Worm (Caenorhabditis elegans): ENCODE results near the gene rpt-4.

The rpt-4 gene

DNA sequence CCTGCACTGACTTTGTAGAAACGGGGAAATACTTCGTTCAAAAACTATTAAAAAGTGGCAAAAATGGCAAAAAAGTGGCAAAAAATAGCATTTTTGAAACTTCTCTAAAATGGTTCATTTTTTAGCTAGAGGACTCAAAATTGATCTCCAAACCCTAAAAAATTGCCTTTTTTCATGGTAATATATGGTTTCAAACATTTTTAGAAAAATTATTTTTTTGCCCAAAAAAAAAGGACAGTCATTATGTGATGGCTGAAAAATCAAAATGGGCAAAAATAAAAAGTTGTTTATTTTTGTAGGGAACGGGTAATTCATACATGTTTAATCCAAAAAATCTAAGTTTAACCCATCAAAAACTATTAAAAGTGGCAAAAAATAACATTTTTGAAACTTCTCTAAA, 41.9 kb upstream of the rpt-4 start:
- TF ChIP-seq him-1 (tag; optimal IDR thresholded peaks at IDR 0.05), result peak; percentile 95
- TF ChIP-seq xnd-1 (tag; optimal IDR thresholded peaks at IDR 0.05), result no peak

DNA sequence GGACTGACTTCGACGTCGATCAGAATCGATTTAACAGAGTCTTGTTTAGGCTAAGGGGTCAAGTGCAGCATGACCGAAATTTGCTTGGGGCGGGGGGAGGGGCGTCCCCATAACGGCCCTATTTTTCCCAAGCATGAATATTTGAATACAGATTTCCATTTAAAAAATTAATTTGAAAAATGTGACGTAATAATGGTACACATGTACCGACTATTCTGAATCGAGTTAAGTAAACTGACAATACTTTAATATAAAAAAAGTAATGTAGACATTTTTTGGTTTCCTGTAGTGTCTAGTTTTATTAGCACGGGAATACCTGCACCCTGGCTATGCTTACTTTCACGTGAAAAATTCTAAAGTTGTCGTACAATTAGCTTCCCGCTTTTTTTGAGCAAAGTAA, 40.8 kb upstream of the rpt-4 start:
- no peak for TF ChIP-seq Y53F4B.3 (GFP tag; IDR thresholded peaks at IDR 0.05)
- no peak for TF ChIP-seq attf-5 (GFP tag; optimal IDR thresholded peaks at IDR 0.05)
- TF ChIP-seq xnd-1 (tag; optimal IDR thresholded peaks at IDR 0.05), result no peak
- TF ChIP-seq F37B4.10 (GFP tag; IDR thresholded peaks at IDR 0.05), result no peak
- TF ChIP-seq nfya-2 (GFP tag; IDR thresholded peaks at IDR 0.05), result no peak
- TF ChIP-seq mes-4 (tag; optimal IDR thresholded peaks at IDR 0.05), result no peak
- no peak for TF ChIP-seq nhr-90 (tag; optimal IDR thresholded peaks at IDR 0.05)
- no peak for TF ChIP-seq madf-3 (GFP tag; IDR thresholded peaks at IDR 0.05)
- TF ChIP-seq nhr-120 (GFP tag; IDR thresholded peaks at IDR 0.05), result no peak
- TF ChIP-seq Y95B8A.8 (GFP tag; IDR thresholded peaks at IDR 0.05), result no peak
- no peak for TF ChIP-seq D2030.7 (GFP tag; IDR thresholded peaks at IDR 0.05)
- no peak for TF ChIP-seq bed-1 (GFP tag; IDR thresholded peaks at IDR 0.05)
- no peak for TF ChIP-seq ztf-6 (GFP tag; IDR thresholded peaks at IDR 0.05)
- TF ChIP-seq Y79H2A.3 (GFP tag; conservative IDR thresholded peaks at IDR 0.05), result no peak
- no peak for TF ChIP-seq tbx-9 (tag; optimal IDR thresholded peaks at IDR 0.05; ENCODE audit: borderline replicate concordance)
- TF ChIP-seq lin-26 (GFP tag; IDR thresholded peaks at IDR 0.05), result no peak
- no peak for TF ChIP-seq K11D2.4 (GFP tag; IDR thresholded peaks at IDR 0.05)
- no peak for TF ChIP-seq lag-1 (GFP tag; IDR thresholded peaks at IDR 0.05)
- no peak for TF ChIP-seq attf-6 (GFP tag; IDR thresholded peaks at IDR 0.05)

DNA sequence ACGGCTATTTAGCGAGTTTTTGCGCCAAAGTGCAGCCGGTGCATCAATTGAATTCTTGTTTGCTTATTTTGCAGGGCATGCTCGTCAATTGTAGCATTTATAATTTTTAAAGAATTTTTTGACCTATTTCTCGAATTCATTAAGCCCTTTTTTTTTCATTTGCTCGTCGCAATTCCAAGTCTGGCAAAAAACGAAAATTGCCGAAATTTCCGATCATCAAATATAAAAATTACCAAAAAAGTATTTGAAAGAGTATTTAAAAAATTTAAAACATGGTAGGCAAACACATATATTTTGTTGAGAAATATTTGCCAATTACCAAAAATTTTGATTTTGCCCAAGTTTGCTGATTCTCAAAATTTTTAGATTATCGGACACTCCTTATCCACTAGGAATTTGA, 38.1 kb upstream of the rpt-4 start, which contains the start of gene C50D2.6:
Gene C50D2.6, plus strand, starts transcription at position 301 of the 400 bp plus-strand sequence.
- TF ChIP-seq madf-3 (GFP tag; IDR thresholded peaks at IDR 0.05), result no peak
- TF ChIP-seq mel-28 (tag; optimal IDR thresholded peaks at IDR 0.05; ENCODE audit: borderline replicate concordance), result no peak
- no peak for TF ChIP-seq T26A5.8 (tag; optimal IDR thresholded peaks at IDR 0.05)
- no peak for TF ChIP-seq ama-1 (optimal IDR thresholded peaks at IDR 0.05)
- TF ChIP-seq ama-1 (GFP tag; optimal IDR thresholded peaks at IDR 0.05), result no peak
- no peak for TF ChIP-seq unc-130 (GFP tag; optimal IDR thresholded peaks at IDR 0.05)
- TF ChIP-seq T07F8.4 (tag; optimal IDR thresholded peaks at IDR 0.05), result no peak
- TF ChIP-seq aptf-2 (GFP tag; conservative IDR thresholded peaks at IDR 0.05), result no peak
- no peak for TF ChIP-seq sdz-38 (tag; optimal IDR thresholded peaks at IDR 0.05)
- TF ChIP-seq repo-1 (tag; optimal IDR thresholded peaks at IDR 0.05), result no peak
- TF ChIP-seq F23B12.7 (tag; optimal IDR thresholded peaks at IDR 0.05; ENCODE audit: insufficient read depth), result no peak
- TF ChIP-seq F57A8.1 (GFP tag; optimal IDR thresholded peaks at IDR 0.05), result no peak
- TF ChIP-seq ztf-25 (GFP tag; IDR thresholded peaks at IDR 0.05), result no peak
- no peak for TF ChIP-seq dpff-1 (tag; optimal IDR thresholded peaks at IDR 0.05)
- TF ChIP-seq ccch-3 (GFP tag; optimal IDR thresholded peaks at IDR 0.05), result no peak
- no peak for TF ChIP-seq snpc-3.4 (tag; optimal IDR thresholded peaks at IDR 0.05)

ce11 chrII:79166-79565, 33.1 kb upstream of the rpt-4 start, which contains the start of gene C23H3.9:
Gene C23H3.9 (minus strand): TSS chrII:79266.
- TF ChIP-seq snpc-3.4 (tag; optimal IDR thresholded peaks at IDR 0.05) (no peak), hmg-1.2 (GFP tag; IDR thresholded peaks at IDR 0.05) (no peak), nfya-1 (tag; optimal IDR thresholded peaks at IDR 0.05; ENCODE audit: borderline replicate concordance, insufficient read depth) (no peak), Y56A3A.18 (GFP tag; IDR thresholded peaks at IDR 0.05) (no peak), snpc-1.1 (tag; optimal IDR thresholded peaks at IDR 0.05; ENCODE audit: insufficient read depth) (no peak), nfyb-1 (GFP tag; IDR thresholded peaks at IDR 0.05) (no peak), nhr-90 (tag; optimal IDR thresholded peaks at IDR 0.05) (no peak), F52B5.7 (tag; optimal IDR thresholded peaks at IDR 0.05) (no peak), Y95B8A.8 (GFP tag; IDR thresholded peaks at IDR 0.05) (no peak), chd-7 (tag; optimal IDR thresholded peaks at IDR 0.05) (no peak), akir-1 (GFP tag; optimal IDR thresholded peaks at IDR 0.05) (no peak), nhr-179 (tag; optimal IDR thresholded peaks at IDR 0.05) (no peak), dpl-1 (GFP tag; optimal IDR thresholded peaks at IDR 0.05) (no peak), K12H6.12 (tag; optimal IDR thresholded peaks at IDR 0.05) (no peak), nhr-120 (GFP tag; IDR thresholded peaks at IDR 0.05) (no peak), hsf-1 (GFP tag; IDR thresholded peaks at IDR 0.05) (no peak)

Measured in whole organism, young adult.